Worm (Caenorhabditis elegans) whole organism, young adult: ENCODE data around the gene F20D6.12.

Source experiments
- B0019.2 ChIP-seq: fragments of 200-800 bp; sonication (Bioruptor generic); conservative IDR thresholded peaks from 2 replicates; pipeline ENCODE4 v1.3.6; 2022; ENCODE audit warnings: missing genetic modification reagents, missing genetic modification characterization, missing compliant biosample characterization
- C17E4.6 ChIP-seq: fragments of 200-800 bp; sonication (Bioruptor generic); IDR thresholded peaks from 2 replicates; pipeline ENCODE4 v1.3.6; 2022; ENCODE audit warnings: missing genetic modification reagents, missing genetic modification characterization, missing compliant biosample characterization
- F10E7.11 ChIP-seq: sonication (generic microtip); optimal IDR thresholded peaks from 2 replicates; lab custom pipeline; 2017; ENCODE audit warnings: mild to moderate bottlenecking, missing genetic modification characterization, moderate library complexity, missing compliant biosample characterization
- F23B12.7 ChIP-seq: sonication (generic microtip); optimal IDR thresholded peaks from 2 replicates; lab custom pipeline; 2017; ENCODE audit warnings: missing genetic modification characterization, mild to moderate bottlenecking, missing compliant biosample characterization, antibody characterized with exemption, moderate library complexity; ENCODE audit not compliant: insufficient read depth
- F33H1.4 ChIP-seq: fragments of 200-800 bp; sonication (Bioruptor generic); IDR thresholded peaks from 2 replicates; pipeline ENCODE4 v1.3.6; 2022; ENCODE audit warnings: missing genetic modification reagents, missing genetic modification characterization, missing compliant biosample characterization
- F37B4.10 ChIP-seq: fragments of 200-800 bp; sonication (Bioruptor generic); IDR thresholded peaks from 2 replicates; pipeline ENCODE4 v1.3.6; 2022; ENCODE audit warnings: missing genetic modification characterization, missing compliant biosample characterization
- F52B5.7 ChIP-seq: sonication (generic microtip); optimal IDR thresholded peaks from 2 replicates; lab custom pipeline; 2016; ENCODE audit warnings: mild to moderate bottlenecking, missing genetic modification characterization, missing compliant biosample characterization
- F55B11.4 ChIP-seq: sonication (generic microtip); optimal IDR thresholded peaks from 2 replicates; lab custom pipeline; 2016; ENCODE audit warnings: missing compliant biosample characterization, missing genetic modification characterization, borderline replicate concordance; ENCODE audit not compliant: insufficient read depth
- Y53F4B.3 ChIP-seq: fragments of 200-800 bp; sonication (Bioruptor generic); IDR thresholded peaks from 2 replicates; pipeline ENCODE4 v1.3.6; 2022; ENCODE audit warnings: missing genetic modification reagents, missing genetic modification characterization, missing compliant biosample characterization
- Y53G8AR.9 ChIP-seq: fragments of 200-800 bp; sonication (Bioruptor generic); conservative IDR thresholded peaks from 2 replicates; pipeline ENCODE4 v1.3.6; 2022; ENCODE audit warnings: missing genetic modification reagents, missing genetic modification characterization, missing compliant biosample characterization
- Y79H2A.3 ChIP-seq: fragments of 200-800 bp; sonication (Bioruptor generic); conservative IDR thresholded peaks from 2 replicates; pipeline ENCODE4 v1.3.6; 2022; ENCODE audit warnings: missing genetic modification reagents, missing genetic modification characterization, missing compliant biosample characterization
- akir-1 ChIP-seq: fragments of 200-800 bp; sonication (Bioruptor generic); optimal IDR thresholded peaks from 2 replicates; lab custom pipeline; 2018; ENCODE audit warnings: mild to moderate bottlenecking, missing genetic modification characterization, moderate library complexity, missing compliant biosample characterization
- aptf-2 ChIP-seq: fragments of 200-800 bp; sonication (Bioruptor generic); conservative IDR thresholded peaks from 2 replicates; pipeline ENCODE4 v1.3.6; 2022; ENCODE audit warnings: missing genetic modification reagents, missing genetic modification characterization, missing compliant biosample characterization
- aptf-3 ChIP-seq: fragments of 200-800 bp; sonication (Bioruptor generic); IDR thresholded peaks from 2 replicates; pipeline ENCODE4 v1.3.6; 2022; ENCODE audit warnings: missing genetic modification characterization, missing compliant biosample characterization
- ceh-100 ChIP-seq: fragments of 200-800 bp; sonication (Bioruptor generic); IDR thresholded peaks from 2 replicates; pipeline ENCODE4 v1.3.6; 2022; ENCODE audit warnings: missing genetic modification reagents, missing genetic modification characterization, missing compliant biosample characterization
- ceh-40 ChIP-seq: fragments of 200-800 bp; sonication (Bioruptor generic); IDR thresholded peaks from 2 replicates; pipeline ENCODE4 v1.3.6; 2022; ENCODE audit warnings: missing genetic modification characterization, missing compliant biosample characterization
- ceh-91 ChIP-seq: fragments of 200-800 bp; sonication (Bioruptor generic); IDR thresholded peaks from 2 replicates; pipeline ENCODE4 v1.3.6; 2022; ENCODE audit warnings: missing genetic modification reagents, missing genetic modification characterization, missing compliant biosample characterization
- dpff-1 ChIP-seq: sonication (generic microtip); optimal IDR thresholded peaks from 2 replicates; lab custom pipeline; 2017; ENCODE audit warnings: mild to moderate bottlenecking, missing genetic modification characterization, missing compliant biosample characterization
- ets-4 ChIP-seq: fragments of 200-800 bp; sonication (Bioruptor generic); optimal IDR thresholded peaks from 2 replicates; lab custom pipeline; 2018; ENCODE audit warnings: mild to moderate bottlenecking, missing genetic modification characterization, missing compliant biosample characterization
- fkh-3 ChIP-seq: sonication (generic microtip); optimal IDR thresholded peaks from 2 replicates; lab custom pipeline; 2016; ENCODE audit warnings: mild to moderate bottlenecking, missing genetic modification characterization, missing compliant biosample characterization
- him-1 ChIP-seq: sonication (generic microtip); optimal IDR thresholded peaks from 2 replicates; lab custom pipeline; 2016; ENCODE audit warnings: missing genotype, missing genetic modification reagents, missing genetic modification characterization, missing compliant biosample characterization
- hlh-12 ChIP-seq: sonication (generic microtip); optimal IDR thresholded peaks from 2 replicates; lab custom pipeline; 2016; ENCODE audit warnings: missing genetic modification characterization, missing compliant biosample characterization
- hlh-26 ChIP-seq: fragments of 200-800 bp; sonication (Bioruptor generic); conservative IDR thresholded peaks from 2 replicates; pipeline ENCODE4 v1.3.6; 2022; ENCODE audit warnings: missing genetic modification reagents, missing genetic modification characterization, missing compliant biosample characterization
- lag-1 ChIP-seq: fragments of 200-800 bp; sonication (Bioruptor generic); IDR thresholded peaks from 2 replicates; pipeline ENCODE4 v1.3.6; 2022; ENCODE audit warnings: missing genetic modification reagents, missing genetic modification characterization, missing compliant biosample characterization
- let-526 ChIP-seq: fragments of 200-800 bp; sonication (Bioruptor generic); IDR thresholded peaks from 2 replicates; pipeline ENCODE4 v1.3.6; 2022; ENCODE audit warnings: missing genetic modification reagents, missing genetic modification characterization, missing compliant biosample characterization
- madf-3 ChIP-seq: fragments of 200-800 bp; sonication (Bioruptor generic); IDR thresholded peaks from 2 replicates; pipeline ENCODE4 v1.3.6; 2022; ENCODE audit warnings: missing genetic modification reagents, missing genetic modification characterization, missing compliant biosample characterization
- madf-8 ChIP-seq: fragments of 200-800 bp; sonication (Bioruptor generic); conservative IDR thresholded peaks from 2 replicates; pipeline ENCODE4 v1.3.6; 2022; ENCODE audit warnings: missing genetic modification reagents, missing genetic modification characterization, missing compliant biosample characterization
- mcd-1 ChIP-seq: fragments of 200-800 bp; sonication (Bioruptor generic); IDR thresholded peaks from 2 replicates; pipeline ENCODE4 v1.3.6; 2022; ENCODE audit warnings: missing genetic modification reagents, missing genetic modification characterization, missing compliant biosample characterization
- nhr-120 ChIP-seq: fragments of 200-800 bp; sonication (Bioruptor generic); IDR thresholded peaks from 2 replicates; pipeline ENCODE4 v1.3.6; 2022; ENCODE audit warnings: missing genetic modification characterization, missing compliant biosample characterization
- nhr-179 ChIP-seq: sonication (generic microtip); optimal IDR thresholded peaks from 2 replicates; lab custom pipeline; 2016; ENCODE audit warnings: mild to moderate bottlenecking, missing genetic modification characterization, missing compliant biosample characterization
- nhr-80 ChIP-seq: sonication (generic microtip); optimal IDR thresholded peaks from 2 replicates; lab custom pipeline; 2016; ENCODE audit warnings: missing genetic modification characterization, missing compliant biosample characterization
- rec-8 ChIP-seq, 2 experiments: sonication (generic microtip); optimal IDR thresholded peaks; 2 replicates each; lab custom pipeline; 2016; ENCODE audit warnings: mild to moderate bottlenecking in 2 of 2, missing genetic modification characterization in 2 of 2, missing genetic modification reagents in 2 of 2, missing genotype in 2 of 2, missing biosample characterization in 1 of 2, missing compliant biosample characterization in 1 of 2, moderate library complexity in 1 of 2
- sptf-2 ChIP-seq: fragments of 200-800 bp; sonication (Bioruptor generic); optimal IDR thresholded peaks from 2 replicates; lab custom pipeline; 2018; ENCODE audit warnings: mild to moderate bottlenecking, missing genetic modification characterization, missing compliant biosample characterization
- ztf-26 ChIP-seq: sonication (generic microtip); optimal IDR thresholded peaks from 2 replicates; lab custom pipeline; 2017; ENCODE audit warnings: missing genetic modification characterization, missing compliant biosample characterization

The F20D6.12 gene

DNA sequence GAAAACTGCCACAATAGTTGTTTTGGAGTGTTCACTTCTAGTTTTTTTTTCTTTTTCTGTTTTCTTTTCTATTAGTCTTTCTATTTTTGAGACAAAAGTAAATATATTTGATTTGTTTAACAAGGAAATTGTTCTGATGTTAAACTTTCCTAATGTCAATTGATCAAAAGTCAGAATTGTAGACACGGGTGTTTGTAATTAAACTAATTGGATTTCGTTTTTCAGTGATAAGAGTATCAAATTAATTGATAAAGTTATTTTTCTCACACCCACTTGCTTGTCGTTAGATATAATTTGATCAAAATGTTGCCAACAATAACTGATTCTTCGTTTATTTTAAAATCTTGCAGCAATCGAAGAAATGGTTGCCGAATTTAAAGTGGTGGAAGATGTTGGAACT, 26.7 kb downstream of the F20D6.12 start:
- TF ChIP-seq rec-8 (tag; optimal IDR thresholded peaks at IDR 0.05; lab: Kevin White, UChicago) (no peak), Y53G8AR.9 (GFP tag; lab: Robert Waterston, UW) (no peak)
- TF ChIP-seq, all 124 proteins: peak for 0

DNA sequence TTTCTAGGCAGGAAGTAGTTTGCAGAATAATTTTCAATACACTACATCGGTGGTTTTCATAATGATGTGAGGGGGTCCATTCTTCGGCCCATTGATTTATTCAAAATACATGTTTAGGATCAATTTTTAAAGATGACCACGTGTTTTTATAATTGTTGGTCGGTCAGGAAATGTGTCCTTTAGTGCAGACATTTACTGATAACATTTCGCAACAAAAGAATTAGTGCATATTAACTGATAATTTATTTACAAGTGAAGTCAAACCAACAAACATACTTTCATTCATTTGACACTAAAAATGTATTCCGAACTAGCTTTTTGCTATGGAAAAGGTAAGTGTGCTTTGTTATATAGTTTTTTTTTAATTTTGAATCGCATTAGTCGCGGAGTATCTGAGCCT, 28.2 kb downstream of the F20D6.12 start, which contains the start of gene F20D6.5:
Gene F20D6.5, plus strand, starts transcription at position 259 of the 400 bp plus-strand sequence.
- TF ChIP-seq nhr-80 (tag; lab: Kevin White, UChicago) (peak; percentile 60), dpff-1 (no peak), Y79H2A.3 (no peak)

DNA sequence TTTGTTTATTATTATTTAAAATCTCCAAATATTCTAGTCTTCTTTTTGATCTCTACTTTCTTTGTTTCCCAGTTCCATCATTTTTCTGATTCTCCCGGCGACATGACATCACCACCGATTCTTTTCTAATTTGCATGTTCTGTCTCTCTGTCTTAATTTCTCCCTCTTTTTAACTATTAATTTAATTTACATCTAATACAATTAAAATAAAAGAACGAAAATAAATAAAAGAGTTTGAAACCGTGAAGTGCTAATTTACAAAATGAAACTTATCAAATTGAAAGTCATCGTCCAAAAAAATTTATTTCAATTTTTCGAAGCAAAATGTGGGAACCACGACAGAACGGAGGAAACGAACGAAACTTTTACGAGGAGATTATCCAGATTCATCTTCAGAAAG, 30.3 kb downstream of the F20D6.12 start, which contains the start of gene F20D6.6:
Gene F20D6.6, plus strand, starts transcription at position 301 of the 400 bp plus-strand sequence.
- TF ChIP-seq madf-8 (GFP tag; lab: Robert Waterston, UW) (no peak), nhr-179 (tag; lab: Kevin White, UChicago) (no peak)
- TF ChIP-seq, all 124 proteins: peak for 0

DNA sequence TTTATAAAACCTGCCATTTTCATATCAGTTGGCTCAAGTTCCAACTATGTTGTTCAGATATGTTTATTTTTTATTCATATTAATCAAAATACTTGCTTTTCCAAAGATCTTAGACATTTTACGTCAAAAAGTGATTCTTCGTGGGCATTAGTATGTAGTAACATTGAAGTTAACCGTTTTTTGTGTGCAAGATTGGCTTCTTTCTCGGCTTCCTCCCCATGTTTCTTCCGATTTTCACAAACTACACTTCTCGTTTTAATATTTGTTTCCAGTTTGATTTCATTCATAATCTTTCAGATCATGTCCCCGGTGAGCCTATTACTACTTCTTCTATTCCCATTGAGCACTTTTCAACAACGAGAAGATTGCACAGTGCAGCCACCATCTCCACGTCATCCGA, 32.5 kb downstream of the F20D6.12 start, which contains the start of gene sul-2:
Gene sul-2, plus strand, starts transcription at position 301 of the 400 bp plus-strand sequence.
- TF ChIP-seq ets-4 (no peak), nhr-120 (no peak)

DNA sequence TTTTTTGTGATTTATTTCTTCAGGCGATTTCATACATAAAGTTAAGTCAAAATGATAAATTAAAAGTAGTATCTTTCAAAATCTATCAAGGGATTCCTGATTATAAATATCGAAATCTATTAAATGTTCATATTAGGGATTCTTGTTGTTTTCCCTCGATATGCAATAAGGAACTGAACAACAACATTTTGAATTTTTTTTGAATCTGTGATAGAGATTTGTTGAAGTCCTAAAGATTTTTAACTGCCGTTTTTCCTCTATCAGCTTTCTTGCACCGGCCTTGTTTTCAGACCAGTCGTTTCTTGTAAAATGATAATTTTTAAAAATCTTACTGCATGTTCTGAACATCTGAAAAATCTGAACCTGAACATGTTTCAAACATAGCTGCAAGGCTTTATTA, 34.2 kb downstream of the F20D6.12 start:
- TF ChIP-seq let-526 (GFP tag; lab: Robert Waterston, UW) (no peak), ceh-40 (GFP tag; lab: Robert Waterston, UW) (no peak), F23B12.7 (no peak), F37B4.10 (GFP tag; lab: Robert Waterston, UW) (no peak), F52B5.7 (tag; lab: Kevin White, UChicago) (no peak), him-1 (tag; lab: Kevin White, UChicago) (no peak), B0019.2 (GFP tag; lab: Robert Waterston, UW) (no peak), aptf-2 (GFP tag; lab: Robert Waterston, UW) (no peak), ceh-91 (no peak), F55B11.4 (tag; lab: Kevin White, UChicago) (no peak), hlh-12 (no peak), C17E4.6 (GFP tag; lab: Robert Waterston, UW) (no peak), madf-3 (GFP tag; lab: Robert Waterston, UW) (no peak), ceh-100 (no peak), ztf-26 (tag; lab: Kevin White, UChicago) (no peak), lag-1 (GFP tag; lab: Robert Waterston, UW) (no peak), akir-1 (GFP tag; lab: Kevin White, UChicago) (no peak), sptf-2 (no peak), F33H1.4 (GFP tag; lab: Robert Waterston, UW) (no peak), aptf-3 (GFP tag; lab: Robert Waterston, UW) (no peak)

DNA sequence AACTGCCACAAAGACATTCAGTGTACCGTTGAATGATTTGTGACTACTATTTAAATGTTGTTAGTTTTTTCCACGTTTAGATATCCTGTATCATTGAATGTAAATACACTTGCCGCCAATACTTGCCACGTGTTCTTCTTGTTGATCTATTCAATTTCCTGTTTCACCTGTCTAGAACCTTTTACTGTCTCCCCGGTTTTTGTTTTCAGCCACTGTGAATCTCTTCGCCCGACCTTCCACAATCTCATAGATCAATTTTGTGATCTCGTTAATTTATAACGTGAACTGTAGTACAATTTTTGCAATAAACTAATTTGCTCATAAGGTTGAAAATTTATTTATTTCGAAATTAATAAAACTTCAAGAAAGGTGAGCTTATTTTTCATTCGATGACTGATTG, 44.6 kb downstream of the F20D6.12 start, which contains the start of gene D1014.13:
Gene D1014.13, plus strand, starts transcription at position 301 of the 400 bp plus-strand sequence.
- TF ChIP-seq F23B12.7 (no peak), fkh-3 (tag; lab: Kevin White, UChicago) (no peak), ztf-26 (tag; lab: Kevin White, UChicago) (no peak), mcd-1 (no peak), Y53F4B.3 (GFP tag; lab: Robert Waterston, UW) (no peak), hlh-26 (GFP tag; lab: Robert Waterston, UW) (no peak), aptf-3 (GFP tag; lab: Robert Waterston, UW) (no peak), F10E7.11 (tag; lab: Kevin White, UChicago) (no peak)
